Worm (Caenorhabditis elegans) whole organism, L4 larva: Measurements from ENCODE around the gene lin-56.
A peak's percentile ranks its signal among the peaks of the same experiment; 100 is the strongest.

Experiments
- aly-2 ChIP-seq: sonication (generic microtip); optimal IDR thresholded peaks from 2 replicates; lab custom pipeline; 2018; ENCODE audit warnings: missing biosample characterization, missing genetic modification characterization
- ama-1 ChIP-seq: fragments of 150-350 bp; optimal IDR thresholded peaks from 2 replicates; lab custom pipeline; 2014; ENCODE audit warnings: inconsistent platforms, mixed read lengths
- daf-8 ChIP-seq: fragments of 200-800 bp; sonication (Bioruptor generic); IDR thresholded peaks from 2 replicates; pipeline ENCODE4 v1.3.6; 2022; ENCODE audit warnings: missing genetic modification characterization, missing compliant biosample characterization
- dpl-1 ChIP-seq: fragments of 150-350 bp; optimal IDR thresholded peaks from 2 replicates; lab custom pipeline; 2014; ENCODE audit warnings: missing biosample characterization, missing genetic modification reagents, missing genetic modification characterization
- egl-27 ChIP-seq: sonication (generic microtip); optimal IDR thresholded peaks from 3 replicates; lab custom pipeline; 2017; ENCODE audit warnings: missing biosample characterization, missing genetic modification reagents, missing genetic modification characterization
- jun-1 ChIP-seq: fragments of 150-350 bp; optimal IDR thresholded peaks from 2 replicates; lab custom pipeline; 2014; ENCODE audit warnings: missing biosample characterization, missing genetic modification reagents, missing genetic modification characterization
- nhr-10 ChIP-seq: fragments of 150-350 bp; optimal IDR thresholded peaks from 2 replicates; lab custom pipeline; 2014; ENCODE audit warnings: missing biosample characterization, missing genetic modification characterization
- nhr-11 ChIP-seq: fragments of 150-350 bp; optimal IDR thresholded peaks from 2 replicates; lab custom pipeline; 2014; ENCODE audit warnings: missing biosample characterization, missing genetic modification characterization
- nhr-25 ChIP-seq: sonication (generic microtip); optimal IDR thresholded peaks from 2 replicates; lab custom pipeline; 2017; ENCODE audit warnings: missing genetic modification characterization, mild to moderate bottlenecking, missing compliant biosample characterization, antibody characterized with exemption, moderate library complexity, borderline replicate concordance; ENCODE audit not compliant: insufficient read depth
- pqm-1 ChIP-seq: sonication (generic microtip); optimal IDR thresholded peaks from 2 replicates; lab custom pipeline; 2017; ENCODE audit warnings: missing biosample characterization, missing genetic modification characterization
- snpc-4 ChIP-seq: fragments of 150-350 bp; optimal IDR thresholded peaks from 2 replicates; lab custom pipeline; 2014; ENCODE audit warnings: missing biosample characterization, missing genetic modification characterization

- no peak for TF ChIP-seq aly-2 (tag; lab: Kevin White, UChicago)
- TF ChIP-seq nhr-25 (tag; lab: Kevin White, UChicago), result no peak
- TF ChIP-seq daf-8 (GFP tag; lab: Robert Waterston, UW), result no peak
- TF ChIP-seq egl-27 (tag; lab: Kevin White, UChicago), result no peak
- TF ChIP-seq nhr-11 (tag; lab: Kevin White, UChicago), result no peak
- no peak for TF ChIP-seq dpl-1 (GFP tag; lab: Kevin White, UChicago)
- peak; percentile 2 for TF ChIP-seq pqm-1 (tag; lab: Kevin White, UChicago)
- TF ChIP-seq snpc-4, result no peak
- no peak for TF ChIP-seq ama-1
- TF ChIP-seq nhr-10 (tag; lab: Kevin White, UChicago), result no peak
- no peak for TF ChIP-seq jun-1 (tag; lab: Kevin White, UChicago)
Observed at ce11 chrII:10481824-10482556, 32.2 kb downstream of the lin-56 start, which contains the start of the genes clec-60 and ZK666.11.
